Worm (Caenorhabditis elegans): ENCODE results near the gene F49H6.17.

Gene F49H6.17

DNA sequence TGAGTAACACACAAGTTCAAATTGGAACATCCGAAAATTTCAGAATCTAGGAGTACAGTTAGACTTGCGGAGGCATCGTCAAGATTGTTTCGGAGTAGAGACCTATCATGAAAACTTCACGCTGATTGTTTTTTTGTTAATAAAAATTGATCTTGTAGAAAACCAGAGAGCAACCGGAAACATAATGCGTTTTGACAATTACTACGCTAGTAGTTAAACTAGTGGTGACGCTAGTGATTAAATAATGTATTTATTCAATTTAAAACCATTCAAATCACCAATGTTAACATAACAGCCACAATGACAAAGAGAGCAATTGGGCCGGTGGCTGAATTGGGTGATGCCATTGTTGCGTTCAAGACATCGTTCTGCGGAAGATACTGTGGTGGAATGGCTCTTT, at the start of gene F49H6.17:
TSS of gene F49H6.17 (plus strand) at position 301 of the 400 bp plus-strand sequence.
- no peak for TF ChIP-seq unc-62 (GFP tag; optimal IDR thresholded peaks at IDR 0.05)

DNA sequence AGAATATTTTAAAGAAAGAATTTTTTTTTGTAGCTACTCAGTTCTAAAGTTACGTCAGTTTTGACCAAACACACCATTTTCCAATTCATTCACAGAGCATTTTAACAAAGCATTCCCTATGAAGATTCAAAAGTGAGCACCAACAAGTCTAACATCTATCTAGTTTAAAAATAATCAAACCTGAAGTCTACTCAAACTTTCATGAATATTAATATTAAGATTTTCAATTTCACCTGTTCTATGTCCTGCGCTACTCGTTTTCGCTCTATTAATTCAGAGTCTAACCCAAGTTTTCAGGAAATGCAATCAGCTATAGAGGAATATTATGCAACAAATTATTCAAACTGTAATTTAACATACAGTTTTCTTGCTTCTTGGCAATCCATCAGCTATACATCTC, 47.7 kb upstream of the F49H6.17 start, which contains the start of gene srh-119:
TSS of gene srh-119 (plus strand) at position 301 of the 400 bp plus-strand sequence.
- no peak for TF ChIP-seq unc-62 (GFP tag; optimal IDR thresholded peaks at IDR 0.05)

DNA sequence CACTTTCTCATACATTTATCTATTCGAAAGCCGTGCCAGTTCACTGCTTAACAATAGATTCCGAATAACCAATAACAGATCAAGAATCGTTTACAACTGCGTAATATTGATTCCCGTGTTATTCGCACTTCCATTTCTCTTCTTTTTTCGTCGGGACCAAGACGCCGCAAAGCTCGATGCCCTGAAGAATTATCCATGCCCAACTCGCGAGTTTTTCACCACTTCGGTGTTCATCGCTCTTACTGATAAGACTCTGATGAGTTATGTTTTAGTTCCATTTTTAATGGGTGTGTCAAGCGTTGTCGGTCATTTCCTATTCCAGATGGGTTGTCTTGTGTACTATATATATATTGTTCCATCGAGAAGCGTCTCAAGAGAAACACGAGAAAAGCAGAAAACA, 46.5 kb upstream of the F49H6.17 start:
- no peak for TF ChIP-seq unc-62 (GFP tag; optimal IDR thresholded peaks at IDR 0.05)

DNA sequence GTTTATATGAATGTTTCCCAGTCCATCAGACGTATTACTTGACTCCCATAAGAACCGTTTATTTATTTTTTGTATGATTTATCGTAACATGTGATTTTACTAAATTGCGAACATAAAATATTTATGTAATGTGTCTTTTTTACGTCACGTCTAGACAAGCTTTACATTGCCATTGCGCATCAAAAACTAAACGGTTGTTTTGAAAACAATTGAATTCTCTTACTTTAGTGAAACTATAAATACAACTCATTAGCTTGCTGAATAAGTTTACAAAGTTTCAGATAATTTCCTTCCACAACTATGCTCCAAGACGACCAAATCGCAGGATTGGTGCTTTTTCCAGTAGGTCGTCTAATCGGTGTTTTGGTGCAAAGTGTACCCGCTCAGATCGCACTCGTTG, 44.9 kb upstream of the F49H6.17 start, which contains the start of gene srx-54:
TSS of gene srx-54 (plus strand) at position 301 of the 400 bp plus-strand sequence.
- TF ChIP-seq unc-62 (GFP tag; optimal IDR thresholded peaks at IDR 0.05): no peak

DNA sequence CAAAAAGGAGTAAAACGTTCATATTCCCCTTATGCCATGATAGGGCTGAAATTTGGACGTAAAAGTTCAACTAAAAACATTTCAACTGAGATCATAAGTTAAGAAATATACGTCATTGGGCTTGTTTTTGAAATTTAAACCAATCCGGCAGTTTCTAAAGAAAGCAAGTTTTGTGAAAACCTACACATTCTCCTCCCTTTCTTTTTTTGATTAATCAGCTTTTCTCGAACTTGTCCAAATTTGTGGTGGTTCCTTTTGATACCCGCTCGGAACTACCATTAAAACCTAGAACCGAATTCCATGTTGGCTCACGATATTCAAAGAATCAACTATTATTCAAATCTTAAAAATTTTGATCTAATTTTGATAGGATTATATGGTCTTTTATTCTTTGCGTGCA, 39.4 kb upstream of the F49H6.17 start, which contains the start of gene srz-54:
TSS of gene srz-54 (plus strand) at position 301 of the 400 bp plus-strand sequence.
- no peak for TF ChIP-seq unc-62 (GFP tag; optimal IDR thresholded peaks at IDR 0.05)

DNA sequence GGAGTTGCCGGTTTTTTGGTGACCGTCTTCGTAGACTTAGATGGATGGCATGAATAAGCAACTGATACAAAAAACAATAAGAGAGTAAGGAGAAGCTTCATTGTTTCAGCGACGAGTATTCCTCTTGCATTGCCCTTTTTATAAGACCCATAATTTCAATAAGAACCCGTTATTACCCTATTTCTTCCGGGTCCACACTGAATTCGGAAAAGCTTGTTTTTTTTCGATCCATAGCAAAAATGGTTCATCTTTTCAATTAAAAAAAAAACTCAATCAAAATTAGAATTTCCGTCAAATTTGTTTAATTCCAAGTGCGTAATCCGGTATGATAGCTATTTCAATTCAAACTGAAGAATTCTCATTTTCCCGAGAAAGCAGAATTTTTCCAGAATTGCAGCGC, 32.8 kb upstream of the F49H6.17 start, which contains the start of gene Y102A5C.40:
TSS of gene Y102A5C.40 (minus strand) at position 101 of the 400 bp plus-strand sequence.
- TF ChIP-seq unc-62 (GFP tag; optimal IDR thresholded peaks at IDR 0.05): no peak

DNA sequence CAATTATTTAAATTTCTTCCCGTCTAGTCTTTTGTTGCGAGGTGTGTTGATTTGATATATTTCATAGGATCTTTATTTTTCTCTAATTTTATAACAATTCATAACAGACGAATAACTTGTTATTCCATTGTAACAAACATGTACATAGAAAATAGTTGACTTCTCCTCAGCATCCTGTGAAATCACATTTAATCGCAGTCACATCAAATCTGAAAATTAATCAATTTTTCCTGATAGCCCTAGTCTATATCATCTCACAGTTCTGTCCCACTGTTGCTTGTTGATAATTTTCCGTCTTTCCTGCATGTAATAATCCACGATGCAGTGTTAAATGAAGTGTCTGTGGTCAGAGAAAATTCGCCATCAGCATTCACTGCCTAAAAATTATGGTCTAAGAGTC, 32.0 kb upstream of the F49H6.17 start:
- no peak for TF ChIP-seq unc-62 (GFP tag; optimal IDR thresholded peaks at IDR 0.05)

DNA sequence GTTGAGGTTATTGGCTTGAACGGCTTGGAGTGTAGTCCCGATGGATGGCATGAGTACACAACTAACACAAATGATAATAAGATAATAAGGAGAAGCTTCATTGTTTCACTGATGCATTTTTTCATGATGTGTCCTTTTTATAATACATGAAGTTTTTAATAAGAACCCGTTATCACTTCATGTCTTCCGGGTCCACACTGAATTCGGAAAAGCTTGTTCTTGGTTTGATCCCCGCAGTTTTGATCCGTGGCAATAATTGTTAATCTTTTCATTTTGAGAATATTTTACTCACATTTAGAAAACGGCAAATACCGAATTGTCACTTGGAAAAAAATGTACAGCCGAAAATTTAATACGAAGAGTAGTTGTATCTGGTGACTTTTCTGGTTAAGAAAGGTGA, 31.2 kb upstream of the F49H6.17 start, which contains the start of gene Y102A5C.27:
TSS of gene Y102A5C.27 (minus strand) at position 101 of the 400 bp plus-strand sequence.
- no peak for TF ChIP-seq unc-62 (GFP tag; optimal IDR thresholded peaks at IDR 0.05)

DNA sequence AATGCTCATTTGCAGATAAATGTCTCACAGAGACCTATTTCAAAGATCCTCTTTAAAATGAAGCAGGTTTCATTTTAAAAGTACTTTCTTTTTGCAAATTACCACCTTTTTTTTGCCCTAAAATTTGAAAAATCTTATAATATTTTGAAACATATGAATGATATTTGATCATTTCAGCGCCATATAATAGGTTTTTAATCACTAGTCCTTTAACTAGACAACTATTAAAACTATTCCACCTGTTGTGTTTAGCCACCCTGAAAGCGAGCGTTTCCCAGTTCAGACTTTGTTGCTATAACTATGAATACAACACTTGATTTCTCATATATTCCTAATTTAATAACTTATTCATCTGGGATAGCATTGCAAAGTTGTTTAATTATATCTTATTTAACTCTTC, 28.1 kb upstream of the F49H6.17 start, which contains the start of gene srz-95:
TSS of gene srz-95 (plus strand) at position 301 of the 400 bp plus-strand sequence.
- TF ChIP-seq unc-62 (GFP tag; optimal IDR thresholded peaks at IDR 0.05): no peak

DNA sequence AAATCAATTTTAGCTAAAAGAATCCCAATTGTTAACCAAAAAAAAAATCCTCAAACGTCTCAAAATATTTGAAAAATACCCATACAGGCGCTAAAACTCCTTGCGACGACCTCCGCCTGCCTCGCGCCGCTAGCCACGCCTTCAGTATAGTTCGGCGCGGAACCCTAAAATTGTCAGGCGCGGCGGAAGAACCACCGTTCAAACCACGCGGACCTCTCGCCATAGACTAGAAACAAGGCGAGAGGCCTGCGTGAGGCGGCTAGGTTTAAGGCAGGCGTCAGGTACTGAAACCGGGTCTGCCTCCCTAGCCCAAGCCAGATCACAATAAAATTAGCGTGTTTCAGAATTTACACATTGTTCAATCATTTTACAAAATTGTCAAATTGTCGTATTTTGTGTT, 27.4 kb upstream of the F49H6.17 start:
- no peak for TF ChIP-seq unc-62 (GFP tag; optimal IDR thresholded peaks at IDR 0.05)

DNA sequence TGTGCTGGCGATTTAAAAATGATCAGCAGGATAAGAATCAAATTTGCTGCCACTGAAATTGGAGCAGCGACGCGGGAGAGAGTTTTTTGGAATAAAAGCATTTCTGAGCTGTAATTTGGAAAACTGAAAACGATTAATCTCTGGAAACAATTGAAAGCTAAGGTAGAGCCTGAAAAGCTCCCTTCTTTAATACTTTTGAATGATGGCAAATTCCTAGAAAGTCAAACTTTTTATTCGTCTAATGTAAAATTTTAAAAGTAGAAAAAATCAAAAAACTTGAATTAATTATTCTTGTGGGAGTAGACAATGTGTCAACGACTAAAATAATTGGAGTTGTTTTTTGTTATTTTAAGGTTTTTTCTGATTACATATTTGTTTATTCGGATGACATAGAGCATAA, 19.6 kb upstream of the F49H6.17 start, which contains the start of gene str-217:
TSS of gene str-217 (minus strand) at position 101 of the 400 bp plus-strand sequence.
- no peak for TF ChIP-seq unc-62 (GFP tag; optimal IDR thresholded peaks at IDR 0.05)

DNA sequence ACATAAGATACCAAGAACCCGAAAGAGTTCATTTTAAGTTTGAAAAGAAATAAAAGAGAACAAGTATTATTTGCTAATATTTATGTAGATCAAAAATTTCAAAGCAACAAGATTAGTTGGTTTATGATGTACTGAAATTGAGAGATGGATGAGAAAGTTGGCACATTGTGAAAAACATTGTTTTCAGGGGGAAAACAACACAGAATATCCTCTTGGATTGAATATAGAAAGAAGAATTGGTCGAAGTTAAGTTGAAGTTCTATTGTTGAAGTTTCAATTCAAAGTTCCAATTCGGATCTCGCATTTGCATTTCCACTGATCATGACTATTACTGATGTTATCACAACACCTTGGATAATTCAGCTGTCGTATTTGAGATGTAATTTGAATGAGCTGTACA, 19.2 kb upstream of the F49H6.17 start:
- no peak for TF ChIP-seq unc-62 (GFP tag; optimal IDR thresholded peaks at IDR 0.05)

DNA sequence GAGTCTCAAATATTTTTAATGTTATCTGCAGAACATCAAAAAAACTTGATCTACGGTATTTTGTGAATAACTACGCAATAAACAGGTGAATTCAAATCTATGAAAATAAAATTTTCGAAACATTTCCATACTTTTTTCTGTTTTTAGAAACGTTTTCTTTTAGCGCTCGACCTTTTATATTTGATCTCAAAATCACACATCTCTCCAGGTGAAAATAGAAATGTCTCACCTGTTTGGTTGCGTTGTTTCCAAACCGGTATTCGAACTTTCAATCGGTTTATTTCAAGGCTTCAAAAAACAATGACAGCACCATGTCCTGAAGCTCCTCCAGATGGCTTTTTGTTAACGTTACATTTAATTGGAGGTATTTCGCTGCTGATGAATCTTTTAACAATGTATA, 18.6 kb upstream of the F49H6.17 start, which contains the start of gene sri-9:
TSS of gene sri-9 (plus strand) at position 301 of the 400 bp plus-strand sequence.
- no peak for TF ChIP-seq unc-62 (GFP tag; optimal IDR thresholded peaks at IDR 0.05)

DNA sequence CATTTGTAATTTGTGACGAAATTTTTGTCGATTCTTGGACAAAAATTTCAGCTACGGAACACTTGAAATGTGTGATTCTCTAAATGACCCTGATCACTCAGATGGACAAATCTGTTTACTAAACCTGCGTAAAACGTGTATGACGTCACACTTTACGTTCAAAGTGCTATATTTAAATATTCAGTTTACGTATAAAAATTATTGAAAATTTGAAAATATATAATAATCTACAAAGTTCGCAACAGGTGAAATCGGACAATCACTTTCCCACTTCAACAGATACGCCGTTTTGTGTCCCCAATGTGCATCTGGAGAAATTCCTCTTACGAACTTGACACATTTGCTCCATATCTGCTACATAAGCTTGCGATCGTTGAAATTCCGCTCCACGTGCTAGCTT, 14.6 kb upstream of the F49H6.17 start, which contains the start of gene srh-131:
TSS of gene srh-131 (plus strand) at position 301 of the 400 bp plus-strand sequence.
- no peak for TF ChIP-seq unc-62 (GFP tag; optimal IDR thresholded peaks at IDR 0.05)

DNA sequence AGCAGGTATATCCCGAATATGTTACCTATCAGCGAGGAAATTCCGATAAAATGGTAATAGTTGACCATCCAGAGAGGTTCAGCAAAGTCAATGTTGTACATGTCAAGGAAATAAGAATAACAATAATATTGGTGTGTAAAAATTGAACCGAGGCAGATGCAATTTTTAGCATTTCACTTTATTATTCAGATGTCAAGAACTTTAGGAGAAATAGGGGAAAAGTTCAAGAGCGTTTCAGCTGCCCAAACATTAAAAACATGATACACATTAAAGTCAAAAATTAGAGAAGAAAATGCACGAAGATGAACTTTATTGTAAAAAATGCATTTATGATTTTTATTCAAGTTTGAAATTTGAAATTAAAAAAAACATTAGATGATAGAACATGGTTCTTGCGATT, 11.5 kb upstream of the F49H6.17 start, which contains the start of gene sri-69:
TSS of gene sri-69 (minus strand) at position 101 of the 400 bp plus-strand sequence.
- TF ChIP-seq unc-62 (GFP tag; optimal IDR thresholded peaks at IDR 0.05): no peak

DNA sequence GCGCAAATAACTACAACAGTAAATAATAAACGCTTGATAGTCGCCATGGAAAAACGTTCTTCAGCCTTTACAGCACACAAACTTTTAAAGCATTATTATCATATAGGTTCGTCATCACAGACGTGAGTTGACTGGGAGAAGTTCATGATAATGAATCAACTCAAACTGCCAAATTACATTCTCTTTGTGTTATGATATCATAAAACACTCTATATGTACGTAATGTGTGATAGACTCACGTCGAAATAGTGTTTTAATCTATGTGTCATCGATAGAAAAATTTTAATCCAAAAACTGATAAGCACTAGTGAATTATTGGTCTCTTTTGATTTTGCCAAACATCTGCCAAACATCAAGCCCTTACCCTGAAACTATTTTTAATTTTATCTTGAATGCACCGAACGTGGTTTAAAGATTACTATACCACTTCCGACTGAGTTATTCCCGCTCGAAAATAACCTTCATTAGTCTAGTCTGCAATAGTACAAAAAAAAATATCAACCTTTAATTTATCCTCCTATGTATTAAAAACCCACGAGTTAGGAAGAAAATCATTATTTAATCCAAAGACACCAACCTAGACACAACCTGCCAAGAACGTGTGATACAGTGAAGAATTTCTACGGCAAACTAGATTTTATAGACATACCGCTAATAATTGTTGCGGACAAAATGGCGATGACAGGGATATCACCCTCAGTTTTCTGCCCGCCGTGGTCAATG, 10.3 kb upstream of the F49H6.17 start, which contains the start of the genes clc-12 and clec-240:
TSS of gene clc-12 (minus strand) at position 47 of the 723 bp plus-strand sequence.
TSS of gene clec-240 (plus strand) at position 673 of the 723 bp plus-strand sequence.
- TF ChIP-seq unc-62 (GFP tag; optimal IDR thresholded peaks at IDR 0.05): no peak

DNA sequence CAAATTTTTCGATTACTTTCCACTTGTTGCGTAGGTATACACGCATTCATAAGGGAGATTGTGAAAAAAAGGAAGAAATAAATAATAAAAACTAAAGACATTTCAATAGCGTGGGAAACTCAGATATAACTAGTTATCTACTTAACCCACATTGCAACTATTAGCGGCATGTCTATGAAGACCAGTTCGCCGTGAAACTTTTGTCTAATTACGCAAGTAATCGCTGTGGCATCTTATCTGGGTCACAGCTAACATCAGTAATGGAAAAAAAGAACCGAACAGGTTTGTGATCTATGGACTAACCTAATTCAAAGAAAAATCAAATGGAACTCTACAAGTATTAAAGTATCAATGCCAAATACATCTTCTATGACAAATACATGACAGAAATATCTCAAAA, 6.6 kb upstream of the F49H6.17 start, which contains the start of gene clec-241:
TSS of gene clec-241 (minus strand) at position 101 of the 400 bp plus-strand sequence.
- TF ChIP-seq unc-62 (GFP tag; optimal IDR thresholded peaks at IDR 0.05): no peak
